Worm (Caenorhabditis elegans) whole organism, L1 larva: ENCODE data around the gene faah-5.

Experiments
- C04F5.9 ChIP-seq: sonication (generic microtip); optimal IDR thresholded peaks from 2 replicates; lab custom pipeline; 2016; ENCODE audit warnings: missing genetic modification characterization, missing compliant biosample characterization
- F16B12.6 ChIP-seq: fragments of 150-350 bp; optimal IDR thresholded peaks from 2 replicates; lab custom pipeline; 2014; ENCODE audit warnings: missing biosample characterization, missing genetic modification characterization
- ama-1 ChIP-seq: fragments of 150-350 bp; optimal IDR thresholded peaks from 2 replicates; lab custom pipeline; 2014
- ceh-8 ChIP-seq: fragments of 200-800 bp; sonication (Bioruptor generic); optimal IDR thresholded peaks from 2 replicates; lab custom pipeline; 2018; ENCODE audit warnings: mild to moderate bottlenecking, missing genetic modification characterization, moderate library complexity, missing compliant biosample characterization
- ceh-90 ChIP-seq: sonication (generic microtip); optimal IDR thresholded peaks from 2 replicates; lab custom pipeline; 2016; ENCODE audit warnings: missing genetic modification characterization, missing compliant biosample characterization
- dsc-1 ChIP-seq: sonication (generic microtip); optimal IDR thresholded peaks from 2 replicates; lab custom pipeline; 2016; ENCODE audit warnings: mild to moderate bottlenecking, missing genetic modification characterization, missing compliant biosample characterization
- efl-3 ChIP-seq: fragments of 200-800 bp; sonication (Bioruptor generic); optimal IDR thresholded peaks from 2 replicates; lab custom pipeline; 2018; ENCODE audit warnings: mild to moderate bottlenecking, missing genetic modification characterization, missing compliant biosample characterization
- egl-27 ChIP-seq, 2 experiments: fragments of 150-350 bp in 1 of 2; sonication (generic microtip); optimal IDR thresholded peaks; 3 replicates each; lab custom pipeline; 2017 to 2018; ENCODE audit warnings: missing biosample characterization in 2 of 2, missing genetic modification characterization in 2 of 2, missing genetic modification reagents in 2 of 2
- elt-3 ChIP-seq, 6 experiments: fragments of 150-350 bp in 1 of 6; sonication (generic microtip); optimal IDR thresholded peaks; 2 replicates each; lab custom pipeline; 2017 to 2018; ENCODE audit warnings: missing biosample characterization in 6 of 6, missing genetic modification characterization in 6 of 6, inconsistent platforms in 1 of 6
- fkh-4 ChIP-seq: sonication (generic microtip); optimal IDR thresholded peaks from 2 replicates; lab custom pipeline; 2016; ENCODE audit warnings: missing compliant biosample characterization, missing genetic modification characterization, borderline replicate concordance
- fkh-8 ChIP-seq: sonication (generic microtip); optimal IDR thresholded peaks from 2 replicates; lab custom pipeline; 2016; ENCODE audit warnings: mild to moderate bottlenecking, missing genetic modification characterization, missing compliant biosample characterization
- hlh-17 ChIP-seq: fragments of 200-800 bp; sonication (Bioruptor generic); optimal IDR thresholded peaks from 2 replicates; lab custom pipeline; 2018; ENCODE audit warnings: missing genetic modification characterization, mild to moderate bottlenecking, missing compliant biosample characterization, moderate library complexity, borderline replicate concordance
- hpl-2 ChIP-seq: fragments of 150-350 bp; optimal IDR thresholded peaks from 2 replicates; lab custom pipeline; 2014; ENCODE audit warnings: missing biosample characterization, missing genetic modification reagents, missing genetic modification characterization
- jun-1 ChIP-seq: fragments of 150-350 bp; optimal IDR thresholded peaks from 2 replicates; lab custom pipeline; 2014; ENCODE audit warnings: missing biosample characterization, missing genetic modification reagents, missing genetic modification characterization
- lin-14 ChIP-seq: fragments of 200-800 bp; sonication (Bioruptor generic); optimal IDR thresholded peaks from 2 replicates; lab custom pipeline; 2018; ENCODE audit warnings: mild to moderate bottlenecking, missing genetic modification characterization, moderate library complexity, missing compliant biosample characterization
- lin-15B ChIP-seq: fragments of 150-350 bp; sonication (generic microtip); optimal IDR thresholded peaks from 3 replicates; lab custom pipeline; 2014; ENCODE audit warnings: missing biosample characterization, missing genetic modification characterization
- lin-35 ChIP-seq, 2 experiments: fragments of 150-350 bp; optimal IDR thresholded peaks; 2 replicates each; lab custom pipeline; 2014; ENCODE audit warnings: missing biosample characterization in 2 of 2, missing genetic modification characterization in 2 of 2, missing genetic modification reagents in 2 of 2
- lsy-2 ChIP-seq, 2 experiments: fragments of 150-350 bp; optimal IDR thresholded peaks; 2 replicates each; lab custom pipeline; 2014; ENCODE audit warnings: missing biosample characterization in 2 of 2, missing genetic modification characterization in 2 of 2
- mab-9 ChIP-seq: fragments of 200-800 bp; sonication (Bioruptor generic); IDR thresholded peaks from 2 replicates; pipeline ENCODE4 v1.3.6; 2022; ENCODE audit warnings: missing genetic modification reagents, missing genetic modification characterization, missing compliant biosample characterization
- mdl-1 ChIP-seq, 2 experiments: fragments of 150-350 bp; optimal IDR thresholded peaks; 2 replicates each; lab custom pipeline; 2014 to 2017; ENCODE audit warnings: missing biosample characterization in 2 of 2, missing genetic modification characterization in 2 of 2, inconsistent platforms in 1 of 2
- mef-2 ChIP-seq: fragments of 150-350 bp; optimal IDR thresholded peaks from 2 replicates; lab custom pipeline; 2014; ENCODE audit warnings: missing biosample characterization, missing genetic modification characterization
- nhr-237 ChIP-seq: fragments of 150-350 bp; optimal IDR thresholded peaks from 2 replicates; lab custom pipeline; 2014; ENCODE audit warnings: missing biosample characterization, missing genetic modification characterization
- nhr-47 ChIP-seq: sonication (generic microtip); optimal IDR thresholded peaks from 2 replicates; lab custom pipeline; 2016; ENCODE audit warnings: mild to moderate bottlenecking, missing genetic modification characterization, moderate library complexity, missing compliant biosample characterization
- nhr-71 ChIP-seq: sonication (generic microtip); optimal IDR thresholded peaks from 2 replicates; lab custom pipeline; 2016; ENCODE audit warnings: mild to moderate bottlenecking, missing genetic modification characterization, moderate library complexity, missing compliant biosample characterization
- nhr-77 ChIP-seq: fragments of 150-350 bp; optimal IDR thresholded peaks from 2 replicates; lab custom pipeline; 2014; ENCODE audit warnings: missing biosample characterization, missing genetic modification characterization
- nhr-90 ChIP-seq: sonication (generic microtip); optimal IDR thresholded peaks from 2 replicates; lab custom pipeline; 2016; ENCODE audit warnings: mild to moderate bottlenecking, missing genetic modification characterization, missing compliant biosample characterization; ENCODE audit not compliant: poor library complexity
- pag-3 ChIP-seq: sonication (generic microtip); optimal IDR thresholded peaks from 2 replicates; lab custom pipeline; 2017; ENCODE audit warnings: missing genetic modification characterization, mild to moderate bottlenecking, missing compliant biosample characterization, antibody characterized with exemption, borderline replicate concordance; ENCODE audit not compliant: insufficient read depth
- pax-3 ChIP-seq: fragments of 200-800 bp; sonication (Bioruptor generic); optimal IDR thresholded peaks from 2 replicates; lab custom pipeline; 2018; ENCODE audit warnings: mild to moderate bottlenecking, missing genetic modification characterization, moderate library complexity, missing compliant biosample characterization
- rnt-1 ChIP-seq: sonication (generic microtip); optimal IDR thresholded peaks from 2 replicates; lab custom pipeline; 2016; ENCODE audit warnings: mild to moderate bottlenecking, missing genetic modification characterization, moderate library complexity, missing compliant biosample characterization
- snpc-4 ChIP-seq: fragments of 150-350 bp; optimal IDR thresholded peaks from 2 replicates; lab custom pipeline; 2014; ENCODE audit warnings: missing biosample characterization, missing genetic modification characterization
- snu-23 ChIP-seq: sonication (generic microtip); optimal IDR thresholded peaks from 2 replicates; lab custom pipeline; 2016; ENCODE audit warnings: missing genetic modification characterization, missing compliant biosample characterization
- swsn-7 ChIP-seq: sonication (generic microtip); optimal IDR thresholded peaks from 2 replicates; lab custom pipeline; 2016; ENCODE audit warnings: missing genetic modification characterization, missing compliant biosample characterization
- tbx-2 ChIP-seq: sonication (generic microtip); optimal IDR thresholded peaks from 2 replicates; lab custom pipeline; 2016; ENCODE audit warnings: missing genetic modification characterization, missing compliant biosample characterization
- tlp-1 ChIP-seq: fragments of 150-350 bp; optimal IDR thresholded peaks from 2 replicates; lab custom pipeline; 2014; ENCODE audit warnings: missing biosample characterization, missing genetic modification characterization
- unc-62 ChIP-seq: fragments of 150-350 bp; optimal IDR thresholded peaks from 2 replicates; lab custom pipeline; 2014; ENCODE audit warnings: missing biosample characterization, missing genetic modification reagents, missing genetic modification characterization
- unc-98 ChIP-seq: fragments of 200-800 bp; sonication (Bioruptor generic); IDR thresholded peaks from 2 replicates; pipeline ENCODE4 v1.3.6; 2022; ENCODE audit warnings: missing genetic modification characterization, missing compliant biosample characterization
- vab-15 ChIP-seq: sonication (generic microtip); optimal IDR thresholded peaks from 2 replicates; lab custom pipeline; 2017; ENCODE audit warnings: missing genotype, mild to moderate bottlenecking, missing genetic modification characterization, missing compliant biosample characterization
- xbp-1 ChIP-seq: sonication (generic microtip); optimal IDR thresholded peaks from 2 replicates; lab custom pipeline; 2016; ENCODE audit warnings: missing genetic modification characterization, missing compliant biosample characterization
- zip-4 ChIP-seq: fragments of 200-800 bp; sonication (Bioruptor generic); optimal IDR thresholded peaks from 2 replicates; lab custom pipeline; 2018; ENCODE audit warnings: mild to moderate bottlenecking, missing genetic modification characterization, moderate library complexity, missing compliant biosample characterization
- ztf-4 ChIP-seq: fragments of 150-350 bp; optimal IDR thresholded peaks from 2 replicates; lab custom pipeline; 2014; ENCODE audit warnings: missing biosample characterization, missing genetic modification characterization

Gene faah-5

ce11 chrIII:11891335-11891734, at the start of gene faah-5:
faah-5 (minus strand) TSS chrIII:11891435.
- no peak for TF ChIP-seq tlp-1 (tag; lab: Kevin White, UChicago)

- TF ChIP-seq lsy-2 (tag; optimal IDR thresholded peaks at IDR 0.05; lab: Kevin White, UChicago) (peak in 1 of 2 experiments; percentile 27), C04F5.9 (tag; lab: Kevin White, UChicago) (peak; percentile 97)
These were observed 48.8 kb upstream of the faah-5 start for ce11 chrIII:11940008-11940407.

ce11 chrIII:11939238-11939637, 48.0 kb upstream of the faah-5 start:
- TF ChIP-seq lsy-2 (tag; optimal IDR thresholded peaks at IDR 0.05; lab: Kevin White, UChicago) (peak in 1 of 2 experiments; percentile 2), C04F5.9 (tag; lab: Kevin White, UChicago) (peak; percentile 97)

- TF ChIP-seq elt-3 (tag; optimal IDR thresholded peaks at IDR 0.05; lab: Kevin White, UChicago) (no peak), ceh-90 (no peak), snpc-4 (no peak), jun-1 (tag; lab: Kevin White, UChicago) (no peak), lin-35 (GFP tag; optimal IDR thresholded peaks at IDR 0.05; lab: Kevin White, UChicago) (no peak), vab-15 (tag; lab: Kevin White, UChicago) (no peak), fkh-8 (tag; lab: Kevin White, UChicago) (no peak), ama-1 (no peak), lin-15B (tag; lab: Kevin White, UChicago) (no peak), zip-4 (GFP tag; lab: Kevin White, UChicago) (no peak)
- TF ChIP-seq, all 84 proteins: peak for 0
These were observed 47.3 kb upstream of the faah-5 start for ce11 chrIII:11938525-11938924.

- TF ChIP-seq mef-2 (tag; lab: Kevin White, UChicago) (no peak), rnt-1 (tag; lab: Kevin White, UChicago) (peak; percentile 45), efl-3 (no peak), snu-23 (peak; percentile 19), tbx-2 (peak; percentile 14), lsy-2 (tag; optimal IDR thresholded peaks at IDR 0.05; lab: Kevin White, UChicago) (peak; percentile 14 to 42), nhr-71 (tag; lab: Kevin White, UChicago) (peak; percentile 50), ztf-4 (tag; lab: Kevin White, UChicago) (no peak), dsc-1 (tag; lab: Kevin White, UChicago) (peak; percentile 20), elt-3 (tag; optimal IDR thresholded peaks at IDR 0.05; lab: Kevin White, UChicago) (no peak), ceh-8 (GFP tag; lab: Kevin White, UChicago) (no peak), lin-14 (peak; percentile 50)
These were observed 46.7 kb upstream of the faah-5 start for ce11 chrIII:11937911-11938310.

- TF ChIP-seq jun-1 (tag; lab: Kevin White, UChicago) = no peak
- TF ChIP-seq dsc-1 (tag; lab: Kevin White, UChicago) = peak; percentile 6
- TF ChIP-seq unc-98 (GFP tag; lab: Robert Waterston, UW) = no peak
- no peak for TF ChIP-seq F16B12.6 (tag; lab: Kevin White, UChicago)
- TF ChIP-seq nhr-237 (tag; lab: Kevin White, UChicago) = no peak
- no peak for TF ChIP-seq fkh-4 (tag; lab: Kevin White, UChicago)
- TF ChIP-seq hlh-17 = no peak
- peak; percentile 29 for TF ChIP-seq nhr-47 (tag; lab: Kevin White, UChicago)
- no peak for TF ChIP-seq ama-1
- no peak for TF ChIP-seq vab-15 (tag; lab: Kevin White, UChicago)
- TF ChIP-seq pag-3 (tag; lab: Kevin White, UChicago) = no peak
- no peak for TF ChIP-seq snu-23
- peak; percentile 34 for TF ChIP-seq lin-14
- TF ChIP-seq nhr-90 (tag; lab: Kevin White, UChicago) = no peak
- no peak for TF ChIP-seq mdl-1 (tag; optimal IDR thresholded peaks at IDR 0.05; lab: Kevin White, UChicago)
- TF ChIP-seq nhr-77 (tag; lab: Kevin White, UChicago) = no peak
- peak; percentile 2 for TF ChIP-seq xbp-1 (tag; lab: Kevin White, UChicago)
- TF ChIP-seq pax-3 = no peak
- no peak for TF ChIP-seq C04F5.9 (tag; lab: Kevin White, UChicago)
- TF ChIP-seq mab-9 (GFP tag; lab: Robert Waterston, UW) = no peak
- TF ChIP-seq lsy-2 (tag; optimal IDR thresholded peaks at IDR 0.05; lab: Kevin White, UChicago) = no peak
- TF ChIP-seq swsn-7 (tag; lab: Kevin White, UChicago) = no peak
- TF ChIP-seq hpl-2 = no peak
- no peak for TF ChIP-seq egl-27 (tag; optimal IDR thresholded peaks at IDR 0.05; lab: Kevin White, UChicago)
- TF ChIP-seq unc-62 (GFP tag; lab: Kevin White, UChicago) = no peak
- no peak for TF ChIP-seq zip-4 (GFP tag; lab: Kevin White, UChicago)
These were observed 45.5 kb upstream of the faah-5 start for ce11 chrIII:11936668-11937276.
